Fruit fly (Drosophila melanogaster): ENCODE data around the gene Ilp8.
A peak's percentile ranks its signal among the peaks of the same experiment; 100 is the strongest.

Gene Ilp8

dm6 chr3L:17044799-17045198, 12.9 kb upstream of the Ilp8 start, which contains the start of gene Pop5 (continued):
- TF ChIP-seq sima (GFP tag; optimal IDR thresholded peaks at IDR 0.05), result no peak
- no peak for TF ChIP-seq Lim3 (GFP tag; IDR thresholded peaks at IDR 0.05)
- TF ChIP-seq Oli (tag; optimal IDR thresholded peaks at IDR 0.05), result no peak
- no peak for TF ChIP-seq CG7963 (GFP tag; IDR thresholded peaks at IDR 0.05; ENCODE audit: partially characterized antibody)
- TF ChIP-seq CG12659 (GFP tag; optimal IDR thresholded peaks at IDR 0.05), result peak; percentile 36
- no peak for TF ChIP-seq Nf-YC (tag; optimal IDR thresholded peaks at IDR 0.05)
- TF ChIP-seq CG2712 (tag; optimal IDR thresholded peaks at IDR 0.05), result peak; percentile 2
- no peak for TF ChIP-seq CG11085 (GFP tag; IDR thresholded peaks at IDR 0.05)
- TF ChIP-seq amos (GFP tag; IDR thresholded peaks at IDR 0.05; ENCODE audit: partially characterized antibody), result peak; percentile 53; the same call in 1 of the 2 replicates
- TF ChIP-seq Ets65A (GFP tag), result peak; percentile 72
- peak; percentile 9 for TF ChIP-seq CG34376 (GFP tag; optimal IDR thresholded peaks at IDR 0.05)
- no peak for TF ChIP-seq Max (GFP tag; optimal IDR thresholded peaks at IDR 0.05)
- TF ChIP-seq CG15011 (GFP tag; optimal IDR thresholded peaks at IDR 0.05), result no peak
- TF ChIP-seq CG17328 (GFP tag; IDR thresholded peaks at IDR 0.05), result no peak
- TF ChIP-seq CG1647 (GFP tag; optimal IDR thresholded peaks at IDR 0.05), result no peak
- TF ChIP-seq bbx (GFP tag; IDR thresholded peaks at IDR 0.05; ENCODE audit: partially characterized antibody), result peak; percentile 49; the same call in 1 of the 2 replicates
- peak; percentile 28 for TF ChIP-seq CG30020 (tag; optimal IDR thresholded peaks at IDR 0.05)
- peak; percentile 3 for TF ChIP-seq Hsf (GFP tag; optimal IDR thresholded peaks at IDR 0.05)
- TF ChIP-seq mirr (GFP tag; optimal IDR thresholded peaks at IDR 0.05), result peak; percentile 43
- TF ChIP-seq CG9797 (GFP tag; optimal IDR thresholded peaks at IDR 0.05), result peak; percentile 19
- TF ChIP-seq CG17912 (GFP tag; optimal IDR thresholded peaks at IDR 0.05), result peak; percentile 42
- no peak for TF ChIP-seq Bteb2 (GFP tag; optimal IDR thresholded peaks at IDR 0.05)
- TF ChIP-seq NK7.1 (GFP tag; optimal IDR thresholded peaks at IDR 0.05), result no peak
- TF ChIP-seq CG16779 (GFP tag; IDR thresholded peaks at IDR 0.05), result no peak

dm6 chr3L:17042297-17042921, 10.5 kb upstream of the Ilp8 start, which contains the start of the genes scaf6 and Papst2:
Gene scaf6, minus strand, starts transcription at chr3L:17042574.
Gene Papst2, plus strand, starts transcription at chr3L:17042797.
- TF ChIP-seq CG15696 (tag; optimal IDR thresholded peaks at IDR 0.05) (no peak), phol (tag; optimal IDR thresholded peaks at IDR 0.05) (peak; percentile 58), pho (GFP tag; optimal IDR thresholded peaks at IDR 0.05) (peak; percentile 14), Med (GFP tag) (peak; percentile 67), Ets97D (GFP tag; optimal IDR thresholded peaks at IDR 0.05) (peak; percentile 78), MBD-R2 (GFP tag; IDR thresholded peaks at IDR 0.05) (peak; percentile 77), H15 (GFP tag; IDR thresholded peaks at IDR 0.05) (no peak), gfzf (GFP tag; optimal IDR thresholded peaks at IDR 0.05) (peak; percentile 88), en (GFP tag; optimal IDR thresholded peaks at IDR 0.05) (no peak), sug (tag; optimal IDR thresholded peaks at IDR 0.05) (peak; percentile 12), ken (GFP tag; IDR thresholded peaks at IDR 0.05) (0 out of 3 replicates have a peak, but pooled peaks have one; percentile 13), CG15073 (GFP tag; optimal IDR thresholded peaks at IDR 0.05) (no peak), CG13424 (tag; optimal IDR thresholded peaks at IDR 0.05) (peak; percentile 16), Bgb (GFP tag; IDR thresholded peaks at IDR 0.05; ENCODE audit: partially characterized antibody) (peak; percentile 52; the same call in 1 of the 2 replicates), Dref (GFP tag; IDR thresholded peaks at IDR 0.05) (peak; percentile 39), bbx (GFP tag; IDR thresholded peaks at IDR 0.05; ENCODE audit: partially characterized antibody) (peak; percentile 48; the same call in 1 of the 2 replicates), Trl (optimal IDR thresholded peaks at IDR 0.05) (peak in 1 of 2 experiments; percentile 38), Trl (GFP tag; optimal IDR thresholded peaks at IDR 0.05) (no peak), Sin3A (optimal IDR thresholded peaks at IDR 0.05) (peak; percentile 93), wor (GFP tag; IDR thresholded peaks at IDR 0.05) (no peak), YL-1 (GFP tag; optimal IDR thresholded peaks at IDR 0.05) (peak; percentile 85), CG18262 (tag; optimal IDR thresholded peaks at IDR 0.05) (no peak), CG2120 (GFP tag; optimal IDR thresholded peaks at IDR 0.05) (peak; percentile 20), klu (GFP tag; IDR thresholded peaks at IDR 0.05) (no peak), CG4617 (GFP tag; optimal IDR thresholded peaks at IDR 0.05; ENCODE audit: borderline replicate concordance) (peak; percentile 82), HLH54F (GFP tag; optimal IDR thresholded peaks at IDR 0.05) (peak; percentile 5), stwl (tag; optimal IDR thresholded peaks at IDR 0.05) (peak; percentile 83), CG30020 (tag; optimal IDR thresholded peaks at IDR 0.05) (peak; percentile 48), CG12104 (GFP tag; optimal IDR thresholded peaks at IDR 0.05) (peak; percentile 10)
